Worm (Caenorhabditis elegans): ENCODE measurements around the gene K07E3.9.

- TF ChIP-seq zag-1 (tag; optimal IDR thresholded peaks at IDR 0.05) (no peak), mdl-1 (tag; optimal IDR thresholded peaks at IDR 0.05) (no peak), zfp-3 (GFP tag; conservative IDR thresholded peaks at IDR 0.05) (no peak), spr-1 (tag; optimal IDR thresholded peaks at IDR 0.05) (no peak), nhr-41 (GFP tag; IDR thresholded peaks at IDR 0.05) (no peak), F49E8.2 (tag; optimal IDR thresholded peaks at IDR 0.05; ENCODE audit: borderline replicate concordance) (no peak), lsy-2 (tag; optimal IDR thresholded peaks at IDR 0.05) (no peak), unc-39 (tag; optimal IDR thresholded peaks at IDR 0.05) (no peak), set-16 (GFP tag; IDR thresholded peaks at IDR 0.05) (no peak), nhr-11 (tag; optimal IDR thresholded peaks at IDR 0.05) (no peak), unc-62 (GFP tag; optimal IDR thresholded peaks at IDR 0.05 in 1 of 2) (no peak), unc-62 (tag; optimal IDR thresholded peaks at IDR 0.05) (no peak)
Observed at ce11 chrX:8147398-8147797, 39.4 kb downstream of the K07E3.9 start, which contains the start of gene C02B8.1.
